Worm (Caenorhabditis elegans): Measurements from ENCODE around the gene madf-4.

The madf-4 gene

ce11 chrV:9925647-9926046 lies 36.6 kb downstream of the madf-4 start:
- TF ChIP-seq alr-1 (tag; optimal IDR thresholded peaks at IDR 0.05) (no peak), sma-9 (GFP tag; optimal IDR thresholded peaks at IDR 0.05) (peak; percentile 61), sma-9 (tag; optimal IDR thresholded peaks at IDR 0.05) (no peak), zag-1 (tag; optimal IDR thresholded peaks at IDR 0.05) (no peak), egl-27 (tag; optimal IDR thresholded peaks at IDR 0.05) (peak; percentile 34), nhr-12 (tag; optimal IDR thresholded peaks at IDR 0.05) (no peak), crh-2 (tag; optimal IDR thresholded peaks at IDR 0.05) (peak; percentile 49), gmeb-1 (tag; optimal IDR thresholded peaks at IDR 0.05) (peak; percentile 10), snpc-4 (tag; optimal IDR thresholded peaks at IDR 0.05) (no peak), fos-1 (tag; optimal IDR thresholded peaks at IDR 0.05) (peak; percentile 75), unc-39 (tag; optimal IDR thresholded peaks at IDR 0.05) (no peak)

ce11 chrV:9924389-9924788 lies 37.9 kb downstream of the madf-4 start:
- TF ChIP-seq unc-62 (GFP tag; optimal IDR thresholded peaks at IDR 0.05): no peak
- TF ChIP-seq ztf-1 (GFP tag; conservative IDR thresholded peaks at IDR 0.05): no peak
- no peak for TF ChIP-seq nhr-237 (tag; optimal IDR thresholded peaks at IDR 0.05)
- no peak for TF ChIP-seq unc-39 (tag; optimal IDR thresholded peaks at IDR 0.05)
- no peak for TF ChIP-seq sma-9 (GFP tag; optimal IDR thresholded peaks at IDR 0.05)
- no peak for TF ChIP-seq sma-9 (tag; optimal IDR thresholded peaks at IDR 0.05)
- TF ChIP-seq lin-11 (tag; optimal IDR thresholded peaks at IDR 0.05): no peak
- no peak for TF ChIP-seq ceh-82 (tag; optimal IDR thresholded peaks at IDR 0.05)
- no peak for TF ChIP-seq peb-1 (tag; optimal IDR thresholded peaks at IDR 0.05)
- no peak for TF ChIP-seq ZK546.5 (tag; optimal IDR thresholded peaks at IDR 0.05)

- no peak for TF ChIP-seq crh-2 (tag; optimal IDR thresholded peaks at IDR 0.05)
- no peak for TF ChIP-seq elt-3 (tag; optimal IDR thresholded peaks at IDR 0.05)
- TF ChIP-seq egl-27 (tag; optimal IDR thresholded peaks at IDR 0.05): no peak
- no peak for TF ChIP-seq sem-4 (tag; optimal IDR thresholded peaks at IDR 0.05)
- TF ChIP-seq ZK546.5 (tag; optimal IDR thresholded peaks at IDR 0.05): no peak
- TF ChIP-seq lin-11 (tag; optimal IDR thresholded peaks at IDR 0.05): no peak
- TF ChIP-seq nhr-237 (tag; optimal IDR thresholded peaks at IDR 0.05): no peak
Observed at ce11 chrV:9922481-9922880, 39.8 kb downstream of the madf-4 start, which contains the start of gene C50H2.7. Gene C50H2.7, plus strand, starts transcription at chrV:9922781.

ce11 chrV:9921288-9921687 lies 41.0 kb downstream of the madf-4 start, which contains the start of gene ceh-75:
Gene ceh-75, plus strand, starts transcription at chrV:9921337.
- TF ChIP-seq mdl-1 (tag; optimal IDR thresholded peaks at IDR 0.05) (no peak), skn-1 (tag; optimal IDR thresholded peaks at IDR 0.05) (no peak)

- TF ChIP-seq lsy-2 (tag; optimal IDR thresholded peaks at IDR 0.05) (no peak), ceh-16 (tag; optimal IDR thresholded peaks at IDR 0.05) (no peak), ama-1 (optimal IDR thresholded peaks at IDR 0.05) (no peak), sma-3 (GFP tag; optimal IDR thresholded peaks at IDR 0.05) (no peak), nhr-21 (tag; optimal IDR thresholded peaks at IDR 0.05) (no peak), gmeb-1 (tag; optimal IDR thresholded peaks at IDR 0.05) (no peak), nhr-11 (tag; optimal IDR thresholded peaks at IDR 0.05) (no peak)
Observed at ce11 chrV:9918410-9918809, 43.9 kb downstream of the madf-4 start, which contains the start of gene C50H2.5. Gene C50H2.5, plus strand, starts transcription at chrV:9918710.

ce11 chrV:9916665-9917064 lies 45.6 kb downstream of the madf-4 start, which contains the start of gene C50H2.4:
Gene C50H2.4, plus strand, starts transcription at chrV:9916965.
- no peak for TF ChIP-seq zag-1 (tag; optimal IDR thresholded peaks at IDR 0.05)
- TF ChIP-seq unc-55 (GFP tag; optimal IDR thresholded peaks at IDR 0.05): no peak
- TF ChIP-seq snpc-4 (tag; optimal IDR thresholded peaks at IDR 0.05): no peak
- no peak for TF ChIP-seq ceh-16 (tag; optimal IDR thresholded peaks at IDR 0.05)
- TF ChIP-seq nhr-77 (tag; optimal IDR thresholded peaks at IDR 0.05): no peak
- no peak for TF ChIP-seq ZK546.5 (tag; optimal IDR thresholded peaks at IDR 0.05)
- no peak for TF ChIP-seq ztf-11 (tag; optimal IDR thresholded peaks at IDR 0.05)
- no peak for TF ChIP-seq aly-2 (tag; optimal IDR thresholded peaks at IDR 0.05)
- TF ChIP-seq C34F6.9 (tag; optimal IDR thresholded peaks at IDR 0.05): no peak
- no peak for TF ChIP-seq nhr-237 (tag; optimal IDR thresholded peaks at IDR 0.05)
- no peak for TF ChIP-seq ama-1 (optimal IDR thresholded peaks at IDR 0.05)
- no peak for TF ChIP-seq unc-62 (GFP tag; optimal IDR thresholded peaks at IDR 0.05)
- TF ChIP-seq blmp-1 (tag; optimal IDR thresholded peaks at IDR 0.05; ENCODE audit: insufficient read depth): no peak
- TF ChIP-seq mbf-1 (tag; optimal IDR thresholded peaks at IDR 0.05): no peak
- TF ChIP-seq fos-1 (tag; optimal IDR thresholded peaks at IDR 0.05): no peak
- no peak for TF ChIP-seq gmeb-1 (tag; optimal IDR thresholded peaks at IDR 0.05)

Measured in whole organism, L2 larva.